Worm (Caenorhabditis elegans): ENCODE measurements around the gene ptr-25.

DNA sequence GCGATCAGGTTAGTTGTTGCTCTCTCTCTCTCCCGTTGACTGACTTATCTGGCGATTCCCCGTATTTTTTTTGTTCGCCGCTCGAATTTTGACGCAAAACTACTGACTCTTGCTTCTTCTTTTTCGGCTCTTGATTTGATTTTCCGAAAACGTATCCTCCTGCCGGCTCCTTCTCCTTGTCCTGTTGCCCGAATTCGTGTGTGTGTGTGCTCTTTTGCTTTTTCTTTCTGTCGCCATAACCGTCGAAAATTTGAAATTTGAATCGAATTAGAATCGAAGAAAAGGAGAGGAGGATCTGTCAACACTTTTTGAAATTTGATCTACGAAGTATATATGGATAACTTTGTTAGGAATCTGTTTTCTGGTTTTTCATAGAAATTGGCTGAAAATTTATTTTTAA is 24.6 kb downstream of the ptr-25 start:
- no peak for TF ChIP-seq unc-62 (GFP tag; optimal IDR thresholded peaks at IDR 0.05)
- TF ChIP-seq nhr-2 (tag; optimal IDR thresholded peaks at IDR 0.05) = no peak
- no peak for TF ChIP-seq elt-1 (tag; optimal IDR thresholded peaks at IDR 0.05; ENCODE audit: borderline replicate concordance, insufficient read depth)
- TF ChIP-seq zip-8 (tag; optimal IDR thresholded peaks at IDR 0.05) = no peak
- no peak for TF ChIP-seq lin-32 (GFP tag; optimal IDR thresholded peaks at IDR 0.05)
- no peak for TF ChIP-seq blmp-1 (tag; optimal IDR thresholded peaks at IDR 0.05)
